Fruit fly (Drosophila melanogaster) Kc167 (cell line): ENCODE data around the gene Sxl.

ENCODE experiments used
- h ChIP-seq: fragments of >200 bp; optimal IDR thresholded peaks from 3 replicates; lab custom pipeline; 2018; ENCODE audit warnings: missing external identifiers
- psq ChIP-seq: fragments of >200 bp; optimal IDR thresholded peaks from 2 replicates; lab custom pipeline; 2017; ENCODE audit warnings: missing external identifiers

dm6 chrX:7101302-7102012 is 3.6 kb upstream of the Sxl start:
- TF ChIP-seq psq (no peak), h (no peak)
